Worm (Caenorhabditis elegans) whole organism, L2 larva: ENCODE data around the gene Y46G5A.15.
A peak's percentile ranks its signal among the peaks of the same experiment; 100 is the strongest.

ENCODE experiments used
- C34F6.9 ChIP-seq: fragments of 150-350 bp; optimal IDR thresholded peaks from 2 replicates; lab custom pipeline; 2014; ENCODE audit warnings: missing biosample characterization, missing genetic modification characterization
- R02D3.7 ChIP-seq: fragments of 150-350 bp; optimal IDR thresholded peaks from 2 replicates; lab custom pipeline; 2014; ENCODE audit warnings: missing biosample characterization, missing genetic modification characterization
- alr-1 ChIP-seq: fragments of 150-350 bp; optimal IDR thresholded peaks from 2 replicates; lab custom pipeline; 2014; ENCODE audit warnings: missing biosample characterization, missing genetic modification characterization
- blmp-1 ChIP-seq: sonication (generic microtip); optimal IDR thresholded peaks from 2 replicates; lab custom pipeline; 2017; ENCODE audit warnings: missing genetic modification characterization, mild to moderate bottlenecking, missing compliant biosample characterization, antibody characterized with exemption, moderate library complexity; ENCODE audit not compliant: insufficient read depth
- ceh-16 ChIP-seq: fragments of 150-350 bp; optimal IDR thresholded peaks from 2 replicates; lab custom pipeline; 2014; ENCODE audit warnings: missing biosample characterization, missing genetic modification characterization
- crh-2 ChIP-seq: sonication (generic microtip); optimal IDR thresholded peaks from 2 replicates; lab custom pipeline; 2017; ENCODE audit warnings: missing biosample characterization, missing genetic modification characterization
- egl-27 ChIP-seq: sonication (generic microtip); optimal IDR thresholded peaks from 3 replicates; lab custom pipeline; 2017; ENCODE audit warnings: missing biosample characterization, missing genetic modification reagents, missing genetic modification characterization
- elt-1 ChIP-seq: fragments of 150-350 bp; optimal IDR thresholded peaks from 2 replicates; lab custom pipeline; 2014; ENCODE audit warnings: missing biosample characterization, missing genetic modification characterization
- elt-3 ChIP-seq: sonication (generic microtip); optimal IDR thresholded peaks from 2 replicates; lab custom pipeline; 2017; ENCODE audit warnings: missing biosample characterization, missing genetic modification characterization
- gmeb-1 ChIP-seq: fragments of 150-350 bp; optimal IDR thresholded peaks from 2 replicates; lab custom pipeline; 2014; ENCODE audit warnings: missing biosample characterization, missing genetic modification characterization
- lin-39 ChIP-seq: fragments of 150-350 bp; optimal IDR thresholded peaks from 2 replicates; lab custom pipeline; 2014; ENCODE audit warnings: missing biosample characterization, missing genetic modification reagents, missing genetic modification characterization
- lsy-2 ChIP-seq, 2 experiments: fragments of 150-350 bp in 1 of 2; sonication (generic microtip) in 1 of 2; optimal IDR thresholded peaks; 2 replicates each; lab custom pipeline; 2014 to 2017; ENCODE audit warnings: missing biosample characterization in 2 of 2, missing genetic modification characterization in 2 of 2
- nhr-11 ChIP-seq: fragments of 150-350 bp; optimal IDR thresholded peaks from 2 replicates; lab custom pipeline; 2014; ENCODE audit warnings: missing biosample characterization, missing genetic modification characterization
- nhr-12 ChIP-seq: fragments of 150-350 bp; optimal IDR thresholded peaks from 2 replicates; lab custom pipeline; 2014; ENCODE audit warnings: missing biosample characterization, missing genetic modification characterization
- nhr-129 ChIP-seq: fragments of 150-350 bp; optimal IDR thresholded peaks from 2 replicates; lab custom pipeline; 2014; ENCODE audit warnings: missing biosample characterization, missing genetic modification characterization
- nhr-23 ChIP-seq: fragments of 150-350 bp; optimal IDR thresholded peaks from 2 replicates; lab custom pipeline; 2014; ENCODE audit warnings: missing biosample characterization, missing genetic modification reagents, missing genetic modification characterization
- nhr-25 ChIP-seq: fragments of 150-350 bp; sonication (generic microtip); optimal IDR thresholded peaks from 3 replicates; lab custom pipeline; 2014; ENCODE audit warnings: missing biosample characterization, missing genetic modification characterization
- nhr-6 ChIP-seq: fragments of 150-350 bp; optimal IDR thresholded peaks from 2 replicates; lab custom pipeline; 2014; ENCODE audit warnings: missing biosample characterization, missing genetic modification characterization
- nhr-77 ChIP-seq: fragments of 150-350 bp; optimal IDR thresholded peaks from 2 replicates; lab custom pipeline; 2014; ENCODE audit warnings: missing biosample characterization, missing genetic modification characterization
- sma-9 ChIP-seq, 2 experiments: fragments of 150-350 bp in 1 of 2; sonication (generic microtip) in 1 of 2; optimal IDR thresholded peaks; 2 replicates each; lab custom pipeline; 2014 to 2016; ENCODE audit warnings: missing genetic modification characterization in 2 of 2, mild to moderate bottlenecking in 1 of 2, missing biosample characterization in 1 of 2, missing compliant biosample characterization in 1 of 2, missing genetic modification reagents in 1 of 2, moderate library complexity in 1 of 2
- snpc-4 ChIP-seq: fragments of 150-350 bp; optimal IDR thresholded peaks from 2 replicates; lab custom pipeline; 2014; ENCODE audit warnings: missing biosample characterization, missing genetic modification characterization
- unc-39 ChIP-seq: fragments of 150-350 bp; optimal IDR thresholded peaks from 2 replicates; lab custom pipeline; 2014; ENCODE audit warnings: missing biosample characterization, missing genetic modification characterization
- unc-55 ChIP-seq: fragments of 150-350 bp; sonication (generic microtip); optimal IDR thresholded peaks from 3 replicates; lab custom pipeline; 2014; ENCODE audit warnings: missing biosample characterization, missing genetic modification reagents, missing genetic modification characterization
- unc-62 ChIP-seq: fragments of 150-350 bp; optimal IDR thresholded peaks from 2 replicates; lab custom pipeline; 2014; ENCODE audit warnings: missing biosample characterization, missing genetic modification reagents, missing genetic modification characterization
- zag-1 ChIP-seq: fragments of 150-350 bp; optimal IDR thresholded peaks from 2 replicates; lab custom pipeline; 2014; ENCODE audit warnings: missing biosample characterization, missing genetic modification characterization
- ztf-11 ChIP-seq: sonication (generic microtip); optimal IDR thresholded peaks from 2 replicates; lab custom pipeline; 2017; ENCODE audit warnings: missing biosample characterization, missing genetic modification characterization
- ztf-4 ChIP-seq: fragments of 150-350 bp; optimal IDR thresholded peaks from 2 replicates; lab custom pipeline; 2014; ENCODE audit warnings: missing biosample characterization, missing genetic modification characterization

Y46G5A.15 gene

DNA sequence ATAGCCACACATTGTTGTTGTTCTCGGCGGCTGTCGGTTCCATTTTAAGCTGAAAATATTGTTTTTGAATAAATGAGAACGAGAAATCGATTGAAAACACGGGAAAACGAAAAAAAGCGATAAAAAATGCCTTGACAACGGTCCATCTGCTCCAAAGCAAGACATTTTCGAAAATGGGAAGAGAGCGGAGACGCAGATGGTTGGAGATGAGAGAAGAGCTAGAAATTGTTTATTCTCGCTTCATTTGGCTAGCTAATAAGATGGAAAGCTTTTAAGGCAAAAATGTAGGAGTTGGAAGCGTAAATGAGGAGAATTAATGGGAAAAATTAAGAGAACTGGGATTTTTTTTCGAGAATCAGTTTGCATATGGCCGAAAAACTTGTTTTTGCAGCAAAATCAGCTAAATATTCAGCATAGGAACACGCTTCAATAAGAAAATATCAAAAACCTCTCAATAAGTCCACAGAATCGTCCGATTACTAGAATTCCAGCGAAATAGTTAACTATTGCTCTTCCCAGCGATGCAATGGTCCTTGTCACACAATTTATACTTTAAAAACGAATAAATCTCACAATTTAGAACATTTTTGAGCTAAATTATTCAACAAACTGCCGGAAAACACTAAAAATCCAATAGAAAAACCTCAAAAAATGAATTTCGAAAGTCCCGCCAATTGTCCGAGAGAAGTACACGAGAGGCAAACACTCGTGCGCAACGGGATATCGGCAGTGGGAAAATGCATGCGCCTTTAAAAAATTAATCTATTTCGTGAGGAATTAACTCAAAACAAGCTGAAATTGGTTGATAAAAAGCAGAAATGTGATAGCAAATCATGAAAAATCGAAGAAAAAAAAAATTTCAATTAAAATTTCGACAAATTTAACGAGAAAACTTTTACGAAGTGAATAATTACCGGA, 46.7 kb downstream of the Y46G5A.15 start, which contains the start of gene pisy-1 (continued):
- TF ChIP-seq egl-27 (no peak), lin-39 (tag; lab: Kevin White, UChicago) (no peak), elt-3 (tag; lab: Kevin White, UChicago) (no peak), unc-39 (no peak), nhr-6 (tag; lab: Kevin White, UChicago) (no peak), blmp-1 (tag; lab: Kevin White, UChicago) (no peak), nhr-129 (tag; lab: Kevin White, UChicago) (peak; percentile 56), nhr-23 (no peak), unc-62 (GFP tag; lab: Kevin White, UChicago) (no peak), C34F6.9 (tag; lab: Kevin White, UChicago) (peak; percentile 71), alr-1 (tag; lab: Kevin White, UChicago) (no peak), unc-55 (peak; percentile 82), R02D3.7 (tag; lab: Kevin White, UChicago) (no peak), ceh-16 (tag; lab: Kevin White, UChicago) (no peak), ztf-4 (tag; lab: Kevin White, UChicago) (no peak)
- TF ChIP-seq, all 48 proteins: peak for 11

- TF ChIP-seq alr-1 (tag; lab: Kevin White, UChicago) (no peak), lin-39 (tag; lab: Kevin White, UChicago) (no peak), ceh-16 (tag; lab: Kevin White, UChicago) (no peak), unc-39 (no peak), nhr-12 (tag; lab: Kevin White, UChicago) (no peak), crh-2 (tag; lab: Kevin White, UChicago) (no peak), unc-62 (GFP tag; lab: Kevin White, UChicago) (no peak), nhr-77 (tag; lab: Kevin White, UChicago) (no peak), gmeb-1 (no peak), ztf-11 (no peak), ztf-4 (tag; lab: Kevin White, UChicago) (no peak), sma-9 (GFP tag; optimal IDR thresholded peaks at IDR 0.05; lab: Kevin White, UChicago) (no peak), sma-9 (tag; optimal IDR thresholded peaks at IDR 0.05; lab: Kevin White, UChicago) (no peak), nhr-11 (tag; lab: Kevin White, UChicago) (no peak), zag-1 (no peak), snpc-4 (no peak), elt-1 (tag; lab: Kevin White, UChicago) (no peak), lsy-2 (tag; optimal IDR thresholded peaks at IDR 0.05; lab: Kevin White, UChicago) (no peak), nhr-25 (tag; lab: Kevin White, UChicago) (no peak), blmp-1 (tag; lab: Kevin White, UChicago) (no peak)
Measured at ce11 chrII:12736579-12736978, 48.6 kb downstream of the Y46G5A.15 start, which contains the start of gene snrp-200. snrp-200 (minus strand) TSS chrII:12736910.
